Fruit fly (Drosophila melanogaster): Measurements from ENCODE around the gene CG17721.

The CG17721 gene

DNA sequence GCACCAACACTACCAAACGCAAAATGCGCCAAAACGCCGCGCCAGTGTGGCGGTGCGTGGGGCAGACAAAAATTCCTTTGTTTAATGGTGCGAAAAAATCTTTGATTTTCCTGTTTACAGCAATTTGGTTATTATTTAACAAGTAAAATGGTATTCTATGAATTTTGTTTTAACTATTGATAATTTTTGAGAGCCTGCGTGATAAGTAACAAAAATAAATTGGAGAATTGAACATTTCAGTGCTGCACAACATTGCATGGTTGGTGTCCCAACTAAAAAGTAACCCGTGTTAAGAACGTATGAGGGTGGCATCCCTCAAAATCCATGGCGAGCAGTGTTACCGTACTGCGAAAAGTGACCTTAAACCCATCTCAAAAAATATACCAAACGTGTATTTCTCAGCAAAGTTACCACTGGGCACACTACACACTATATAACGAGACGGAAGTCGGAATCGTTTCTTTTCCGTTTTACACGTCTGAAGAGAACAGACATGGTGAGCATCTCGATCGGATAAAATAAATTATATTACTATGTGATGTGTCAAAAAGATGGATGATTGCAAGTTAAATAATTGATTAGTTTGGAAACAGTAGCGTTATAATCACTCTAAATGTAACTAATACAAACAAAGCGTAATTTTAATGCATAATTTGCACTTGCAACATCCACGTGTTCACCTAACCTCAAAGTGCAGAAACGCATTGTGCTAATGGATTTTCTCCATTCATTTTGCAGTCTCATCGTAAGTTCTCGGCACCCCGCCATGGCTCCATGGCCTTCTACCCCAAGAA, 13.3 kb upstream of the CG17721 start, which contains the start of the genes CG6693 and RpL3 (continued):
- peak; percentile 94 for TF ChIP-seq chm (GFP tag; IDR thresholded peaks at IDR 0.05)
- peak; percentile 67 for TF ChIP-seq Oli (tag; optimal IDR thresholded peaks at IDR 0.05)
- 0 out of 2 replicates have a peak, but pooled peaks have one; percentile 29 for TF ChIP-seq dati (GFP tag; IDR thresholded peaks at IDR 0.05)
- peak; percentile 56 for TF ChIP-seq CG11723 (GFP tag; optimal IDR thresholded peaks at IDR 0.05)
- TF ChIP-seq CG8765 (GFP tag; IDR thresholded peaks at IDR 0.05) = no peak
- TF ChIP-seq caup (GFP tag; optimal IDR thresholded peaks at IDR 0.05; ENCODE audit: severe bottlenecking) = peak; percentile 92
- peak; percentile 49 for TF ChIP-seq stwl (tag; optimal IDR thresholded peaks at IDR 0.05)
- TF ChIP-seq TFAM (GFP tag; optimal IDR thresholded peaks at IDR 0.05) = no peak
- peak; percentile 99 for TF ChIP-seq Ets65A (GFP tag)
- peak; percentile 49; the same call in 1 of the 3 replicates for TF ChIP-seq knrl (GFP tag; IDR thresholded peaks at IDR 0.05; ENCODE audit: partially characterized antibody)
- no peak for TF ChIP-seq sim (GFP tag; IDR thresholded peaks at IDR 0.05)
- TF ChIP-seq Adf1 (GFP tag; IDR thresholded peaks at IDR 0.05) = peak; percentile 53; the same call in 1 of the 2 replicates
- TF ChIP-seq crol (GFP tag; IDR thresholded peaks at IDR 0.05) = no peak; the same call in 1 of the 2 replicates
- no peak for TF ChIP-seq Gsc (GFP tag; IDR thresholded peaks at IDR 0.05)
- TF ChIP-seq Pdp1 (GFP tag; optimal IDR thresholded peaks at IDR 0.05) = peak; percentile 50 to 82
- peak; percentile 26 for TF ChIP-seq Neu2 (GFP tag; optimal IDR thresholded peaks at IDR 0.05; ENCODE audit: borderline replicate concordance)
- peak; percentile 70 for TF ChIP-seq sug (tag; optimal IDR thresholded peaks at IDR 0.05)
- peak; percentile 87 for TF ChIP-seq pita (GFP tag; optimal IDR thresholded peaks at IDR 0.05)
- TF ChIP-seq CG7928 (GFP tag; optimal IDR thresholded peaks at IDR 0.05) = peak; percentile 97
- peak; percentile 54 for TF ChIP-seq CG1529 (GFP tag; optimal IDR thresholded peaks at IDR 0.05)
- peak; percentile 32 for TF ChIP-seq Atf3 (GFP tag; optimal IDR thresholded peaks at IDR 0.05)
- peak; percentile 45 for TF ChIP-seq CG9437 (GFP tag; optimal IDR thresholded peaks at IDR 0.05)
- TF ChIP-seq ap (GFP tag; IDR thresholded peaks at IDR 0.05) = peak; percentile 43; the same call in 1 of the 2 replicates
- TF ChIP-seq CG4730 (GFP tag; IDR thresholded peaks at IDR 0.05) = peak; percentile 38
- peak; percentile 40; the same call in 2 of the 3 replicates for TF ChIP-seq CG14050 (GFP tag; IDR thresholded peaks at IDR 0.05)
- TF ChIP-seq hbn (GFP tag; IDR thresholded peaks at IDR 0.05; ENCODE audit: partially characterized antibody) = no peak
- peak; percentile 69 for TF ChIP-seq CG8290 (GFP tag; optimal IDR thresholded peaks at IDR 0.05)
- peak; percentile 43 to 94 for TF ChIP-seq CG8290 (tag; optimal IDR thresholded peaks at IDR 0.05)
- TF ChIP-seq CG4360 (GFP tag; IDR thresholded peaks at IDR 0.05) = no peak
- peak; percentile 56 for TF ChIP-seq CG3163 (GFP tag; optimal IDR thresholded peaks at IDR 0.05)
- no peak for TF ChIP-seq dimm (GFP tag; IDR thresholded peaks at IDR 0.05)
- peak; percentile 47 for TF ChIP-seq btn (GFP tag; optimal IDR thresholded peaks at IDR 0.05)
- TF ChIP-seq ken (GFP tag; IDR thresholded peaks at IDR 0.05) = peak; percentile 58; the same call in 2 of the 3 replicates
- TF ChIP-seq dmrt99B (tag; optimal IDR thresholded peaks at IDR 0.05) = peak; percentile 68
- peak; percentile 85 for TF ChIP-seq CG31365 (tag; optimal IDR thresholded peaks at IDR 0.05)
- TF ChIP-seq fd64A (GFP tag; optimal IDR thresholded peaks at IDR 0.05) = peak; percentile 89
- peak; percentile 90 for TF ChIP-seq CG6813 (GFP tag; optimal IDR thresholded peaks at IDR 0.05)
- TF ChIP-seq tll (GFP tag; optimal IDR thresholded peaks at IDR 0.05) = no peak
- no peak for TF ChIP-seq yki (optimal IDR thresholded peaks at IDR 0.05)
- peak; percentile 58 for TF ChIP-seq amos (GFP tag; IDR thresholded peaks at IDR 0.05; ENCODE audit: partially characterized antibody)
- peak; percentile 91 for TF ChIP-seq CG34422 (GFP tag; IDR thresholded peaks at IDR 0.05)
- TF ChIP-seq CG8478 (optimal IDR thresholded peaks at IDR 0.05) = peak; percentile 69
- peak; percentile 52; the same call in 1 of the 2 replicates for TF ChIP-seq wdn (GFP tag; IDR thresholded peaks at IDR 0.05)
- TF ChIP-seq CG14667 (GFP tag; IDR thresholded peaks at IDR 0.05) = no peak
- TF ChIP-seq gcm (GFP tag; optimal IDR thresholded peaks at IDR 0.05) = peak; percentile 78
- TF ChIP-seq Fer2 (tag; optimal IDR thresholded peaks at IDR 0.05) = peak; percentile 28
- TF ChIP-seq cg (GFP tag; optimal IDR thresholded peaks at IDR 0.05) = peak; percentile 79
- peak; percentile 70 for TF ChIP-seq nmo (GFP tag; optimal IDR thresholded peaks at IDR 0.05)
- peak; percentile 42 for TF ChIP-seq CG15696 (tag; optimal IDR thresholded peaks at IDR 0.05)
